Worm (Caenorhabditis elegans) whole organism, late embryonic: Measurements from ENCODE around the gene T05B4.10.

Experiments
- ama-1 ChIP-seq: fragments of 150-350 bp; optimal IDR thresholded peaks from 2 replicates; lab custom pipeline; 2014
- ceh-24 ChIP-seq: sonication (generic microtip); optimal IDR thresholded peaks from 2 replicates; lab custom pipeline; 2016; ENCODE audit warnings: mild to moderate bottlenecking, missing genetic modification characterization, missing compliant biosample characterization
- ceh-9 ChIP-seq: sonication (generic microtip); optimal IDR thresholded peaks from 2 replicates; lab custom pipeline; 2016; ENCODE audit warnings: mild to moderate bottlenecking, missing genetic modification characterization, inconsistent platforms, missing compliant biosample characterization
- hlh-15 ChIP-seq: sonication (generic microtip); optimal IDR thresholded peaks from 2 replicates; lab custom pipeline; 2016; ENCODE audit warnings: missing genetic modification characterization, missing compliant biosample characterization
- ztf-16 ChIP-seq: sonication (generic microtip); optimal IDR thresholded peaks from 2 replicates; lab custom pipeline; 2017; ENCODE audit warnings: missing genetic modification characterization, missing compliant biosample characterization

DNA sequence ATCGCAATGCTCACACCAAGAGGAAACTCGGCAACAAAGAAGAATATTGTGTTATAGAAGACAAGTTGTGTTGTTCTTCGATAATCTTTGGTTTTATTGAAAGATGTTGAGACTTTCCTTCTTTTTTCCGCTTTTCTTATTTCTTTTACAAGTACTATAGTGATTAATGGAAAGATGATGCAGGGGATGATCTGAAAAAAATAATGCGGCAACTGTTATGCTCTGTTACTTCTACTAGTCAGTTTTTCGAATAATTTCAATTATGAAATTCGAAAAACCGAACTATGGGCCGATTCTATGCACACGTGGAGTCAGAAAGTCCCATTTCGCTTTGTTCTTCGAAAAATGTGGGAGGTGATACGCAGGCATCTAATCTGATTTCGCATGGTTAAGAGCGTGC, 13.8 kb downstream of the T05B4.10 start:
- TF ChIP-seq hlh-15 (tag; lab: Kevin White, UChicago) = no peak
- no peak for TF ChIP-seq ztf-16
- TF ChIP-seq ceh-9 (tag; lab: Kevin White, UChicago) = no peak
- TF ChIP-seq ceh-24 (tag; lab: Kevin White, UChicago) = no peak
- no peak for TF ChIP-seq ama-1 (lab: Kevin White, UChicago)
